Worm (Caenorhabditis elegans) whole organism, young adult: Measurements from ENCODE around the gene Y50E8A.1.
A peak's percentile ranks its signal among the peaks of the same experiment; 100 is the strongest.

Experiments
- C17E4.6 ChIP-seq: fragments of 200-800 bp; sonication (Bioruptor generic); IDR thresholded peaks from 2 replicates; pipeline ENCODE4 v1.3.6; 2022; ENCODE audit warnings: missing genetic modification reagents, missing genetic modification characterization, missing compliant biosample characterization
- F10E7.11 ChIP-seq: sonication (generic microtip); optimal IDR thresholded peaks from 2 replicates; lab custom pipeline; 2017; ENCODE audit warnings: mild to moderate bottlenecking, missing genetic modification characterization, moderate library complexity, missing compliant biosample characterization
- F23B12.7 ChIP-seq: sonication (generic microtip); optimal IDR thresholded peaks from 2 replicates; lab custom pipeline; 2017; ENCODE audit warnings: missing genetic modification characterization, mild to moderate bottlenecking, missing compliant biosample characterization, antibody characterized with exemption, moderate library complexity; ENCODE audit not compliant: insufficient read depth
- F33H1.4 ChIP-seq: fragments of 200-800 bp; sonication (Bioruptor generic); IDR thresholded peaks from 2 replicates; pipeline ENCODE4 v1.3.6; 2022; ENCODE audit warnings: missing genetic modification reagents, missing genetic modification characterization, missing compliant biosample characterization
- F37B4.10 ChIP-seq: fragments of 200-800 bp; sonication (Bioruptor generic); IDR thresholded peaks from 2 replicates; pipeline ENCODE4 v1.3.6; 2022; ENCODE audit warnings: missing genetic modification characterization, missing compliant biosample characterization
- F55B11.4 ChIP-seq: sonication (generic microtip); optimal IDR thresholded peaks from 2 replicates; lab custom pipeline; 2016; ENCODE audit warnings: missing compliant biosample characterization, missing genetic modification characterization, borderline replicate concordance; ENCODE audit not compliant: insufficient read depth
- K11D2.4 ChIP-seq: fragments of 200-800 bp; sonication (Bioruptor generic); IDR thresholded peaks from 2 replicates; pipeline ENCODE4 v1.3.6; 2022; ENCODE audit warnings: missing genetic modification reagents, missing genetic modification characterization, missing compliant biosample characterization
- aptf-2 ChIP-seq: fragments of 200-800 bp; sonication (Bioruptor generic); conservative IDR thresholded peaks from 2 replicates; pipeline ENCODE4 v1.3.6; 2022; ENCODE audit warnings: missing genetic modification reagents, missing genetic modification characterization, missing compliant biosample characterization
- aptf-3 ChIP-seq: fragments of 200-800 bp; sonication (Bioruptor generic); IDR thresholded peaks from 2 replicates; pipeline ENCODE4 v1.3.6; 2022; ENCODE audit warnings: missing genetic modification characterization, missing compliant biosample characterization
- atf-7 ChIP-seq: sonication (generic microtip); optimal IDR thresholded peaks from 2 replicates; lab custom pipeline; 2017; ENCODE audit warnings: mild to moderate bottlenecking, missing genetic modification characterization, missing compliant biosample characterization
- ccch-3 ChIP-seq: fragments of 200-800 bp; sonication (Bioruptor generic); optimal IDR thresholded peaks from 2 replicates; lab custom pipeline; 2018; ENCODE audit warnings: mild to moderate bottlenecking, missing genetic modification characterization, missing compliant biosample characterization
- cebp-1 ChIP-seq, 2 experiments: fragments of 200-800 bp in 1 of 2; sonication (Bioruptor generic) in 1 of 2; sonication (generic microtip) in 1 of 2; IDR thresholded peaks in 1 of 2; optimal IDR thresholded peaks in 1 of 2; 2 replicates each; pipeline versions ENCODE4 v1.3.6 to Lab custom; 2017 to 2022; ENCODE audit warnings: missing compliant biosample characterization in 2 of 2, missing genetic modification characterization in 2 of 2, mild to moderate bottlenecking in 1 of 2, missing genetic modification reagents in 1 of 2, moderate library complexity in 1 of 2
- ceh-100 ChIP-seq: fragments of 200-800 bp; sonication (Bioruptor generic); IDR thresholded peaks from 2 replicates; pipeline ENCODE4 v1.3.6; 2022; ENCODE audit warnings: missing genetic modification reagents, missing genetic modification characterization, missing compliant biosample characterization
- ceh-27 ChIP-seq: fragments of 200-800 bp; sonication (Bioruptor generic); optimal IDR thresholded peaks from 2 replicates; lab custom pipeline; 2018; ENCODE audit warnings: mild to moderate bottlenecking, missing genetic modification characterization, moderate library complexity, missing compliant biosample characterization
- ceh-91 ChIP-seq: fragments of 200-800 bp; sonication (Bioruptor generic); IDR thresholded peaks from 2 replicates; pipeline ENCODE4 v1.3.6; 2022; ENCODE audit warnings: missing genetic modification reagents, missing genetic modification characterization, missing compliant biosample characterization
- die-1 ChIP-seq: sonication (generic microtip); optimal IDR thresholded peaks from 2 replicates; lab custom pipeline; 2016; ENCODE audit warnings: missing genotype, mild to moderate bottlenecking, missing genetic modification characterization, missing compliant biosample characterization
- dox-1 ChIP-seq: fragments of 200-800 bp; sonication (Bioruptor generic); IDR thresholded peaks from 2 replicates; pipeline ENCODE4 v1.3.6; 2022; ENCODE audit warnings: missing genetic modification reagents, missing genetic modification characterization, missing compliant biosample characterization
- efl-1 ChIP-seq: fragments of 150-350 bp; optimal IDR thresholded peaks from 2 replicates; lab custom pipeline; 2014; ENCODE audit warnings: missing biosample characterization, missing genetic modification reagents, missing genetic modification characterization
- egrh-3 ChIP-seq: fragments of 200-800 bp; sonication (Bioruptor generic); IDR thresholded peaks from 2 replicates; pipeline ENCODE4 v1.3.6; 2022; ENCODE audit warnings: missing genetic modification reagents, missing genetic modification characterization, missing compliant biosample characterization
- ekl-4 ChIP-seq: fragments of 200-800 bp; sonication (Bioruptor generic); IDR thresholded peaks from 2 replicates; pipeline ENCODE4 v1.3.6; 2022; ENCODE audit warnings: missing genetic modification reagents, missing genetic modification characterization, missing compliant biosample characterization
- hmg-20 ChIP-seq: fragments of 200-800 bp; sonication (Bioruptor generic); IDR thresholded peaks from 2 replicates; pipeline ENCODE4 v1.3.6; 2022; ENCODE audit warnings: missing genetic modification reagents, missing genetic modification characterization, missing compliant biosample characterization
- lag-1 ChIP-seq: fragments of 200-800 bp; sonication (Bioruptor generic); IDR thresholded peaks from 2 replicates; pipeline ENCODE4 v1.3.6; 2022; ENCODE audit warnings: missing genetic modification reagents, missing genetic modification characterization, missing compliant biosample characterization
- let-526 ChIP-seq: fragments of 200-800 bp; sonication (Bioruptor generic); IDR thresholded peaks from 2 replicates; pipeline ENCODE4 v1.3.6; 2022; ENCODE audit warnings: missing genetic modification reagents, missing genetic modification characterization, missing compliant biosample characterization
- lin-26 ChIP-seq: fragments of 200-800 bp; sonication (Bioruptor generic); IDR thresholded peaks from 2 replicates; pipeline ENCODE4 v1.3.6; 2022; ENCODE audit warnings: missing genetic modification reagents, missing genetic modification characterization, missing compliant biosample characterization
- lin-35 ChIP-seq, 3 experiments: fragments of 150-350 bp in 2 of 3; sonication (generic microtip) in 1 of 3; optimal IDR thresholded peaks; 2 replicates each; lab custom pipeline; 2014 to 2018; ENCODE audit warnings: missing biosample characterization in 3 of 3, missing genetic modification characterization in 3 of 3, missing genetic modification reagents in 3 of 3
- lin-40 ChIP-seq: sonication (generic microtip); optimal IDR thresholded peaks from 2 replicates; lab custom pipeline; 2016; ENCODE audit warnings: missing genetic modification characterization, mild to moderate bottlenecking, missing compliant biosample characterization, missing genotype, missing genetic modification reagents
- lin-54 ChIP-seq: fragments of 200-800 bp; sonication (Bioruptor generic); optimal IDR thresholded peaks from 2 replicates; lab custom pipeline; 2018; ENCODE audit warnings: mild to moderate bottlenecking, missing genetic modification characterization, missing compliant biosample characterization
- lsl-1 ChIP-seq: fragments of 200-800 bp; sonication (Bioruptor generic); optimal IDR thresholded peaks from 2 replicates; lab custom pipeline; 2018; ENCODE audit warnings: mild to moderate bottlenecking, missing genetic modification characterization, moderate library complexity, missing compliant biosample characterization
- madf-6 ChIP-seq: fragments of 200-800 bp; sonication (Bioruptor generic); IDR thresholded peaks from 2 replicates; pipeline ENCODE4 v1.3.6; 2022; ENCODE audit warnings: missing genetic modification reagents, missing genetic modification characterization, missing compliant biosample characterization
- madf-8 ChIP-seq: fragments of 200-800 bp; sonication (Bioruptor generic); conservative IDR thresholded peaks from 2 replicates; pipeline ENCODE4 v1.3.6; 2022; ENCODE audit warnings: missing genetic modification reagents, missing genetic modification characterization, missing compliant biosample characterization
- mcd-1 ChIP-seq: fragments of 200-800 bp; sonication (Bioruptor generic); IDR thresholded peaks from 2 replicates; pipeline ENCODE4 v1.3.6; 2022; ENCODE audit warnings: missing genetic modification reagents, missing genetic modification characterization, missing compliant biosample characterization
- mel-28 ChIP-seq: sonication (generic microtip); optimal IDR thresholded peaks from 2 replicates; lab custom pipeline; 2016; ENCODE audit warnings: borderline replicate concordance, mild to moderate bottlenecking, missing genetic modification characterization, missing compliant biosample characterization
- mes-4 ChIP-seq: sonication (generic microtip); optimal IDR thresholded peaks from 2 replicates; lab custom pipeline; 2016; ENCODE audit warnings: missing genotype, missing genetic modification characterization, missing compliant biosample characterization
- nfya-1 ChIP-seq: sonication (generic microtip); optimal IDR thresholded peaks from 2 replicates; lab custom pipeline; 2017; ENCODE audit warnings: antibody characterized with exemption, missing compliant biosample characterization, missing genetic modification characterization, borderline replicate concordance; ENCODE audit not compliant: insufficient read depth
- nhr-120 ChIP-seq: fragments of 200-800 bp; sonication (Bioruptor generic); IDR thresholded peaks from 2 replicates; pipeline ENCODE4 v1.3.6; 2022; ENCODE audit warnings: missing genetic modification characterization, missing compliant biosample characterization
- nhr-80 ChIP-seq: sonication (generic microtip); optimal IDR thresholded peaks from 2 replicates; lab custom pipeline; 2016; ENCODE audit warnings: missing genetic modification characterization, missing compliant biosample characterization
- pha-4 ChIP-seq: fragments of 150-350 bp; sonication (generic microtip); optimal IDR thresholded peaks from 2 replicates; lab custom pipeline; 2014; ENCODE audit warnings: missing biosample characterization, missing genetic modification reagents, missing genetic modification characterization
- sdz-38 ChIP-seq: sonication (generic microtip); optimal IDR thresholded peaks from 2 replicates; lab custom pipeline; 2016; ENCODE audit warnings: missing genotype, missing genetic modification characterization, missing compliant biosample characterization
- snpc-1.1 ChIP-seq: sonication (generic microtip); optimal IDR thresholded peaks from 2 replicates; lab custom pipeline; 2017; ENCODE audit warnings: missing genetic modification characterization, mild to moderate bottlenecking, missing compliant biosample characterization, antibody characterized with exemption, moderate library complexity, missing genotype, missing genetic modification reagents; ENCODE audit not compliant: insufficient read depth
- snpc-1.3 ChIP-seq: sonication (generic microtip); optimal IDR thresholded peaks from 2 replicates; lab custom pipeline; 2017; ENCODE audit warnings: missing genetic modification characterization, mild to moderate bottlenecking, missing compliant biosample characterization, antibody characterized with exemption, moderate library complexity, missing genotype, missing genetic modification reagents; ENCODE audit not compliant: insufficient read depth
- snpc-4 ChIP-seq, 5 experiments: fragments of 150-350 bp in 1 of 5; sonication (generic microtip) in 4 of 5; optimal IDR thresholded peaks; 2 replicates each; lab custom pipeline; 2014 to 2018; ENCODE audit warnings: missing genetic modification characterization in 5 of 5, missing biosample characterization in 3 of 5, antibody characterized with exemption in 2 of 5, mild to moderate bottlenecking in 2 of 5, missing compliant biosample characterization in 2 of 5, missing genotype in 2 of 5, moderate library complexity in 2 of 5, missing genetic modification reagents in 1 of 5
- tbx-9 ChIP-seq: sonication (generic microtip); optimal IDR thresholded peaks from 2 replicates; lab custom pipeline; 2016; ENCODE audit warnings: borderline replicate concordance, missing genetic modification characterization, inconsistent platforms, missing compliant biosample characterization
- tlf-1 ChIP-seq: fragments of 200-800 bp; sonication (Bioruptor generic); optimal IDR thresholded peaks from 2 replicates; lab custom pipeline; 2018; ENCODE audit warnings: mild to moderate bottlenecking, missing genetic modification characterization, missing compliant biosample characterization
- ztf-18 ChIP-seq: sonication (generic microtip); optimal IDR thresholded peaks from 2 replicates; lab custom pipeline; 2016; ENCODE audit warnings: missing genotype, mild to moderate bottlenecking, missing genetic modification characterization, missing compliant biosample characterization

The Y50E8A.1 gene

ce11 chrV:14696604-14697307, 29.9 kb upstream of the Y50E8A.1 start, which contains the start of gene unc-112 (continued):
- 0 out of 2 replicates have a peak, but pooled peaks have one; percentile 26 for TF ChIP-seq K11D2.4 (GFP tag; lab: Robert Waterston, UW)
- TF ChIP-seq mel-28 = no peak
- TF ChIP-seq ztf-18 (tag; lab: Kevin White, UChicago) = peak; percentile 48
- no peak for TF ChIP-seq snpc-1.1 (tag; lab: Kevin White, UChicago)
- no peak for TF ChIP-seq ccch-3 (GFP tag; lab: Kevin White, UChicago)
- no peak for TF ChIP-seq ceh-91 (GFP tag; lab: Robert Waterston, UW)
- TF ChIP-seq let-526 (GFP tag; lab: Robert Waterston, UW) = 0 out of 2 replicates have a peak, but pooled peaks have one; percentile 39
- peak; percentile 51; the same call in 1 of the 2 replicates for TF ChIP-seq egrh-3
- TF ChIP-seq snpc-4 (GFP tag; optimal IDR thresholded peaks at IDR 0.05; lab: Kevin White, UChicago) = peak; percentile 46
- peak; percentile 31 to 76 (median 56) for TF ChIP-seq snpc-4 (tag; optimal IDR thresholded peaks at IDR 0.05; lab: Kevin White, UChicago)
- peak; percentile 90 for TF ChIP-seq dox-1 (GFP tag; lab: Robert Waterston, UW)
- TF ChIP-seq lin-40 (tag; lab: Kevin White, UChicago) = no peak
- TF ChIP-seq mes-4 (tag; lab: Kevin White, UChicago) = no peak
- peak in 1 of 3 experiments; percentile 33 for TF ChIP-seq lin-35 (GFP tag; optimal IDR thresholded peaks at IDR 0.05; lab: Kevin White, UChicago)
- TF ChIP-seq madf-8 = no peak
- peak; percentile 31 for TF ChIP-seq lin-54 (GFP tag; lab: Kevin White, UChicago)
- TF ChIP-seq cebp-1 (GFP tag; IDR thresholded peaks at IDR 0.05; lab: Robert Waterston, UW) = no peak
- TF ChIP-seq cebp-1 (tag; optimal IDR thresholded peaks at IDR 0.05; lab: Kevin White, UChicago) = peak; percentile 73
- no peak for TF ChIP-seq snpc-1.3
- TF ChIP-seq F23B12.7 (tag; lab: Kevin White, UChicago) = peak; percentile 81
- no peak for TF ChIP-seq aptf-2 (GFP tag; lab: Robert Waterston, UW)
- no peak for TF ChIP-seq F10E7.11
- TF ChIP-seq atf-7 (tag; lab: Kevin White, UChicago) = no peak
- TF ChIP-seq ceh-27 (GFP tag; lab: Kevin White, UChicago) = peak; percentile 62
- TF ChIP-seq nfya-1 (tag; lab: Kevin White, UChicago) = no peak
- TF ChIP-seq hmg-20 = peak; percentile 59; the same call in 1 of the 2 replicates
- TF ChIP-seq aptf-3 (GFP tag; lab: Robert Waterston, UW) = no peak
- TF ChIP-seq ceh-100 = no peak
- TF ChIP-seq pha-4 (tag; lab: Kevin White, UChicago) = no peak
- TF ChIP-seq nhr-120 (GFP tag; lab: Robert Waterston, UW) = no peak
- TF ChIP-seq tlf-1 (GFP tag; lab: Kevin White, UChicago) = no peak
- no peak for TF ChIP-seq die-1

- no peak for TF ChIP-seq F55B11.4
- no peak for TF ChIP-seq ekl-4 (GFP tag; lab: Robert Waterston, UW)
- peak; percentile 40; the same call in 1 of the 2 replicates for TF ChIP-seq F33H1.4 (GFP tag; lab: Robert Waterston, UW)
- TF ChIP-seq snpc-1.1 (tag; lab: Kevin White, UChicago) = peak; percentile 19
- no peak for TF ChIP-seq sdz-38 (tag; lab: Kevin White, UChicago)
- TF ChIP-seq madf-6 (GFP tag; lab: Robert Waterston, UW) = peak; percentile 48; the same call in 1 of the 2 replicates
- TF ChIP-seq tbx-9 (tag; lab: Kevin White, UChicago) = no peak
- TF ChIP-seq lsl-1 (GFP tag; lab: Kevin White, UChicago) = peak; percentile 91
- peak; percentile 9 for TF ChIP-seq efl-1 (GFP tag; lab: Kevin White, UChicago)
- no peak for TF ChIP-seq lin-26 (GFP tag; lab: Robert Waterston, UW)
- TF ChIP-seq hmg-20 = no peak
- no peak for TF ChIP-seq C17E4.6 (GFP tag; lab: Robert Waterston, UW)
- no peak for TF ChIP-seq nhr-80 (tag; lab: Kevin White, UChicago)
- TF ChIP-seq lag-1 (GFP tag; lab: Robert Waterston, UW) = no peak
- TF ChIP-seq mcd-1 = no peak
- no peak for TF ChIP-seq F37B4.10 (GFP tag; lab: Robert Waterston, UW)
- no peak for TF ChIP-seq snpc-4 (GFP tag; optimal IDR thresholded peaks at IDR 0.05; lab: Kevin White, UChicago)
- no peak for TF ChIP-seq snpc-4 (tag; optimal IDR thresholded peaks at IDR 0.05; lab: Kevin White, UChicago)
These were observed 28.7 kb upstream of the Y50E8A.1 start for ce11 chrV:14698005-14698404.
